Fruit fly (Drosophila melanogaster): ENCODE measurements around the gene svr.

svr gene

dm6 chrX:460447-460846, 35.8 kb upstream of the svr start, which contains the start of gene ase:
ase (plus strand) TSS chrX:460747.
- TF ChIP-seq Smox (GFP tag; optimal IDR thresholded peaks at IDR 0.05) (no peak), CG3919 (GFP tag; optimal IDR thresholded peaks at IDR 0.05) (no peak), Blimp-1 (GFP tag; optimal IDR thresholded peaks at IDR 0.05) (no peak), CG3032 (tag; optimal IDR thresholded peaks at IDR 0.05) (no peak), acj6 (GFP tag; optimal IDR thresholded peaks at IDR 0.05) (no peak), pdm3 (GFP tag; optimal IDR thresholded peaks at IDR 0.05) (no peak), Sox15 (GFP tag; optimal IDR thresholded peaks at IDR 0.05) (no peak), esn (GFP tag; optimal IDR thresholded peaks at IDR 0.05) (no peak), topi (GFP tag; optimal IDR thresholded peaks at IDR 0.05) (no peak)

dm6 chrX:463934-464333, 32.3 kb upstream of the svr start:
- TF ChIP-seq Eip93F (GFP tag; optimal IDR thresholded peaks at IDR 0.05): no peak
- no peak for TF ChIP-seq Sox15 (GFP tag; optimal IDR thresholded peaks at IDR 0.05)
- no peak for TF ChIP-seq Eip78C (GFP tag)
- no peak for TF ChIP-seq OdsH (GFP tag; optimal IDR thresholded peaks at IDR 0.05)
- no peak for TF ChIP-seq achi (GFP tag; optimal IDR thresholded peaks at IDR 0.05)
- TF ChIP-seq svp (GFP tag): no peak
- TF ChIP-seq Hr4 (GFP tag; optimal IDR thresholded peaks at IDR 0.05): no peak
- no peak for TF ChIP-seq Hr39 (GFP tag; optimal IDR thresholded peaks at IDR 0.05)

dm6 chrX:469235-469634, 27.0 kb upstream of the svr start, which contains the start of gene Cyp4g1:
Cyp4g1 (minus strand) TSS chrX:469335.
- TF ChIP-seq CG6163 (GFP tag; IDR thresholded peaks at IDR 0.05) (no peak), CG11902 (GFP tag; optimal IDR thresholded peaks at IDR 0.05) (no peak), CG4318 (GFP tag; optimal IDR thresholded peaks at IDR 0.05) (no peak), Sox14 (GFP tag; optimal IDR thresholded peaks at IDR 0.05) (no peak), Eip78C (GFP tag) (no peak), Hr4 (GFP tag; optimal IDR thresholded peaks at IDR 0.05) (no peak), OdsH (GFP tag; optimal IDR thresholded peaks at IDR 0.05) (no peak), topi (GFP tag; optimal IDR thresholded peaks at IDR 0.05) (no peak), Sox102F (GFP tag; optimal IDR thresholded peaks at IDR 0.05) (no peak), lz (GFP tag; optimal IDR thresholded peaks at IDR 0.05) (no peak), CG10631 (GFP tag; optimal IDR thresholded peaks at IDR 0.05) (no peak), CG11762 (GFP tag; optimal IDR thresholded peaks at IDR 0.05; ENCODE audit: insufficient read depth) (no peak), CG6792 (GFP tag; optimal IDR thresholded peaks at IDR 0.05) (no peak), CG8119 (GFP tag; IDR thresholded peaks at IDR 0.05) (no peak), CG31627 (GFP tag; optimal IDR thresholded peaks at IDR 0.05) (no peak), CG34406 (GFP tag; optimal IDR thresholded peaks at IDR 0.05) (no peak), CG6276 (GFP tag; optimal IDR thresholded peaks at IDR 0.05) (no peak)

dm6 chrX:470626-471025, 25.6 kb upstream of the svr start, which contains the start of gene CG32816:
CG32816 (minus strand) TSS chrX:470726.
- no peak for TF ChIP-seq CG8119 (GFP tag; IDR thresholded peaks at IDR 0.05)
- TF ChIP-seq achi (GFP tag; optimal IDR thresholded peaks at IDR 0.05): no peak
- no peak for TF ChIP-seq vri (GFP tag; optimal IDR thresholded peaks at IDR 0.05)
- no peak for TF ChIP-seq CG1621 (tag; optimal IDR thresholded peaks at IDR 0.05)
- no peak for TF ChIP-seq fkh (GFP tag; optimal IDR thresholded peaks at IDR 0.05)
- TF ChIP-seq CG6163 (GFP tag; IDR thresholded peaks at IDR 0.05): no peak
- no peak for TF ChIP-seq dsx (GFP tag; optimal IDR thresholded peaks at IDR 0.05; ENCODE audit: poor library complexity, severe bottlenecking)
- TF ChIP-seq Ets96B (tag; optimal IDR thresholded peaks at IDR 0.05): no peak
- no peak for TF ChIP-seq topi (GFP tag; optimal IDR thresholded peaks at IDR 0.05)
- TF ChIP-seq CG16779 (tag; optimal IDR thresholded peaks at IDR 0.05): no peak
- TF ChIP-seq CG3919 (GFP tag; optimal IDR thresholded peaks at IDR 0.05): no peak
- no peak for TF ChIP-seq CG10669 (GFP tag; optimal IDR thresholded peaks at IDR 0.05)
- TF ChIP-seq lz (GFP tag; optimal IDR thresholded peaks at IDR 0.05): no peak

All from whole organism, prepupa.